Worm (Caenorhabditis elegans): ENCODE results near the gene C14B9.2.

The C14B9.2 gene

ce11 chrIII:8088235-8088634, 45.2 kb upstream of the C14B9.2 start, which contains the start of gene vms-1:
TSS of gene vms-1 (plus strand) at chrIII:8088535.
- TF ChIP-seq lin-15B (tag; optimal IDR thresholded peaks at IDR 0.05) (no peak), lin-39 (tag; optimal IDR thresholded peaks at IDR 0.05) (no peak), unc-98 (GFP tag; IDR thresholded peaks at IDR 0.05) (no peak), aha-1 (tag; optimal IDR thresholded peaks at IDR 0.05) (no peak), unc-30 (tag; optimal IDR thresholded peaks at IDR 0.05) (no peak), nhr-77 (tag; optimal IDR thresholded peaks at IDR 0.05) (no peak), C34B4.2 (tag; optimal IDR thresholded peaks at IDR 0.05) (no peak), lsy-2 (tag; optimal IDR thresholded peaks at IDR 0.05) (no peak)

ce11 chrIII:8091408-8091807, 42.1 kb upstream of the C14B9.2 start, which contains the start of gene idi-1:
TSS of gene idi-1 (plus strand) at chrIII:8091708.
- TF ChIP-seq blmp-1 (tag; optimal IDR thresholded peaks at IDR 0.05) (no peak), nhr-237 (tag; optimal IDR thresholded peaks at IDR 0.05) (no peak), ztf-4 (tag; optimal IDR thresholded peaks at IDR 0.05) (no peak), lin-14 (GFP tag; optimal IDR thresholded peaks at IDR 0.05) (no peak), sox-4 (tag; optimal IDR thresholded peaks at IDR 0.05) (no peak), lsy-2 (tag; optimal IDR thresholded peaks at IDR 0.05) (no peak), pqm-1 (tag; optimal IDR thresholded peaks at IDR 0.05) (no peak), hlh-17 (GFP tag; optimal IDR thresholded peaks at IDR 0.05; ENCODE audit: borderline replicate concordance) (no peak), unc-98 (GFP tag; IDR thresholded peaks at IDR 0.05) (no peak), elt-3 (tag; optimal IDR thresholded peaks at IDR 0.05) (no peak), nhr-47 (tag; optimal IDR thresholded peaks at IDR 0.05) (no peak), xbp-1 (tag; optimal IDR thresholded peaks at IDR 0.05) (no peak), zip-4 (GFP tag; optimal IDR thresholded peaks at IDR 0.05) (no peak), lin-13 (GFP tag; optimal IDR thresholded peaks at IDR 0.05) (no peak), lir-3 (tag; optimal IDR thresholded peaks at IDR 0.05; ENCODE audit: poor library complexity) (no peak)

ce11 chrIII:8093079-8093623, 40.3 kb upstream of the C14B9.2 start, which contains the start of gene K06H7.2:
TSS of gene K06H7.2 (plus strand) at chrIII:8093573.
- TF ChIP-seq nhr-71 (tag; optimal IDR thresholded peaks at IDR 0.05) (peak; percentile 66), mef-2 (tag; optimal IDR thresholded peaks at IDR 0.05) (no peak), unc-30 (tag; optimal IDR thresholded peaks at IDR 0.05) (no peak), nhr-237 (tag; optimal IDR thresholded peaks at IDR 0.05) (peak; percentile 57), lsy-2 (tag; optimal IDR thresholded peaks at IDR 0.05) (peak; percentile 67 to 90), nhr-84 (tag; optimal IDR thresholded peaks at IDR 0.05) (no peak), C16A3.4 (tag; optimal IDR thresholded peaks at IDR 0.05) (peak; percentile 63), blmp-1 (tag; optimal IDR thresholded peaks at IDR 0.05) (peak; percentile 38), rnt-1 (tag; optimal IDR thresholded peaks at IDR 0.05) (peak; percentile 13), ceh-82 (tag; optimal IDR thresholded peaks at IDR 0.05) (peak in 1 of 3 experiments; percentile 39), nhr-47 (tag; optimal IDR thresholded peaks at IDR 0.05) (peak; percentile 55), nhr-20 (tag; optimal IDR thresholded peaks at IDR 0.05) (peak; percentile 50), lin-14 (GFP tag; optimal IDR thresholded peaks at IDR 0.05) (peak; percentile 76), elt-2 (tag; optimal IDR thresholded peaks at IDR 0.05) (no peak), mdl-1 (tag; optimal IDR thresholded peaks at IDR 0.05) (no peak), dsc-1 (tag; optimal IDR thresholded peaks at IDR 0.05) (peak; percentile 19), F16B12.6 (tag; optimal IDR thresholded peaks at IDR 0.05) (peak; percentile 43), skn-1 (tag; optimal IDR thresholded peaks at IDR 0.05) (no peak), fos-1 (tag; optimal IDR thresholded peaks at IDR 0.05) (no peak), efl-1 (optimal IDR thresholded peaks at IDR 0.05) (peak; percentile 69 to 73), efl-1 (GFP tag; optimal IDR thresholded peaks at IDR 0.05 in 1 of 2) (peak; percentile 66 to 92), hlh-17 (GFP tag; optimal IDR thresholded peaks at IDR 0.05; ENCODE audit: borderline replicate concordance) (no peak), tbx-2 (tag; optimal IDR thresholded peaks at IDR 0.05) (peak; percentile 35), nhr-77 (tag; optimal IDR thresholded peaks at IDR 0.05) (peak; percentile 63), ceh-90 (tag; optimal IDR thresholded peaks at IDR 0.05) (no peak), swsn-7 (tag; optimal IDR thresholded peaks at IDR 0.05) (peak; percentile 35), fkh-8 (tag; optimal IDR thresholded peaks at IDR 0.05) (peak; percentile 44), nhr-85 (tag) (peak; percentile 26), snu-23 (GFP tag; optimal IDR thresholded peaks at IDR 0.05) (peak; percentile 53), dpl-1 (GFP tag; optimal IDR thresholded peaks at IDR 0.05) (peak; percentile 49 to 79 (median 52)), lin-15B (tag; optimal IDR thresholded peaks at IDR 0.05) (peak; percentile 78), mep-1 (tag; optimal IDR thresholded peaks at IDR 0.05) (peak; percentile 77), fkh-10 (GFP tag; optimal IDR thresholded peaks at IDR 0.05) (peak; percentile 30), sptf-1 (tag; optimal IDR thresholded peaks at IDR 0.05) (no peak), ceh-8 (GFP tag; optimal IDR thresholded peaks at IDR 0.05) (no peak), unc-86 (tag; optimal IDR thresholded peaks at IDR 0.05) (no peak)

All from whole organism, L1 larva.